Worm (Caenorhabditis elegans) whole organism, L4/young adult: ENCODE measurements around the gene nbs-1.
"Not testable (repeated sequence)": the region's sequence is repeated elsewhere in the genome, so short reads cannot be mapped to it uniquely, and the experiment has no call there.

Source experiments
- W03F9.2 ChIP-seq: fragments of 150-350 bp; optimal IDR thresholded peaks from 2 replicates; lab custom pipeline; 2014; ENCODE audit warnings: missing biosample characterization, missing genetic modification characterization
- dao-5 ChIP-seq: sonication (generic microtip); optimal IDR thresholded peaks from 2 replicates; lab custom pipeline; 2016; ENCODE audit warnings: missing genotype, missing genetic modification characterization, moderate library complexity, missing compliant biosample characterization
- him-1 ChIP-seq: sonication (generic microtip); optimal IDR thresholded peaks from 2 replicates; lab custom pipeline; 2016; ENCODE audit warnings: missing genotype, missing genetic modification reagents, missing genetic modification characterization, missing compliant biosample characterization

The nbs-1 gene

ce11 chrII:11096233-11096632 is at the start of gene nbs-1:
Gene nbs-1, minus strand, starts transcription at chrII:11096478.
- TF ChIP-seq him-1 (tag; lab: Kevin White, UChicago) (no peak), dao-5 (tag; lab: Kevin White, UChicago) (no peak), W03F9.2 (tag; lab: Kevin White, UChicago) (no peak)

DNA sequence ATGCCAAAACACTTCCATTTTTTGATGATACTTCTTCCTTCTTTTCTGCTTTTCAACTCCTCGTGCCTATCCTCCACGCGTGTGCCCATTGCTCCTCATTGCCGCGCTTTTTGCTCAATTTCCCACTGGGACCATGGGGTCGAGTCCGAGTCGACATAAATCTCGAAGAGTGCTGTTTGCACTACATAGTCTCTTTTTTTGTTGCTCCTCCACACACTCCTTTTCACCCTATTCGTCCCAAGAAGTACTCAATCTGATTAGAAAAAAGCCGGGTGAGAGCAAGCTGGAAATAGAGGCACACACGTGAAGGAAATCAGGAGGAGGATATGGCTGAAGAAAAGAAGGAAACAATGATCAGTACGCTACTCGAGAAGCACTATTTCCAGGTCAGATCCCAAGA is 46.3 kb upstream of the nbs-1 start, which contains the start of gene arrd-6:
Gene arrd-6, plus strand, starts transcription at position 169 of the 400 bp plus-strand sequence.
- TF ChIP-seq W03F9.2 (tag; lab: Kevin White, UChicago), result no peak
- TF ChIP-seq dao-5 (tag; lab: Kevin White, UChicago), result no peak
- TF ChIP-seq him-1 (tag; lab: Kevin White, UChicago), result no peak

DNA sequence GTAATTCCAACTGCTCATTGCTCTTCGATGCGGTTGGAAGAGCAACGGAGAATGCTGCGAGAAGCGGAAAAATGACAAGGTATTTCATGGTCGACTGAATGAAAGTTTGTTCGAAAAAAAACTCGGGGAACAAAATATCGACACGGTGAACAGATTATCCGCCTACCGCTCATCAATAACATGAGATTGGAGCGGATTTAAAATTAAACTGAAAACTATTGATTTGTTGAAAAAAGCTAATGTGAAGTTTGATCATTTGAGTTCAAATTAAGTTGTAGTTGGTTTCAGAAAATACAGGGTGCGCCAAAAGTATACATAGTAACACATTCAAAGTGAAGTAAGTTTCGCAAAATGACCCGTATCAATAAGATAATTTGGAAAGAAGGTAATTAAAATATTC is 43.9 kb upstream of the nbs-1 start, which contains the start of gene F40F8.4:
Gene F40F8.4, minus strand, starts transcription at position 101 of the 400 bp plus-strand sequence.
- TF ChIP-seq him-1 (tag; lab: Kevin White, UChicago) (no peak), W03F9.2 (tag; lab: Kevin White, UChicago) (no peak), dao-5 (tag; lab: Kevin White, UChicago) (no peak)

DNA sequence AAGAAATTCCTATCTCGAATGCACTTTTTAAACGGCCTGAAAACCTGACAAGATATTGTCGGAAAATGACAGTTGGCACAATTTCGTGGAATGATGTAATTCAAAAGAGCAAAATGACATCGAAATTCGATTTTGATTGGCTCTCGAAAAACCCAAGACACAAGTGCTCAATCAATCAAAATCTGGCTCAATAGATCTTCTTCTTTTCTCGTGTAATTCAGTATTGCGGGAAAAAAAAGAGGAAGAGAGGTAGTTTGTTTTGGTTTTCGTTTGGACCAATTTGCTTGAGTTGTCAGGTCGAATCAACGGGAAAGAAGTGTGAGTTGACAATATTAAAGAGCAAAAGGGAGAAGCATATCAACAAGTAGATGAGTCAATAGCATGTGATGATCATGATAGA is 39.5 kb upstream of the nbs-1 start:
- TF ChIP-seq W03F9.2 (tag; lab: Kevin White, UChicago) (no peak), him-1 (tag; lab: Kevin White, UChicago) (no peak), dao-5 (tag; lab: Kevin White, UChicago) (no peak)

DNA sequence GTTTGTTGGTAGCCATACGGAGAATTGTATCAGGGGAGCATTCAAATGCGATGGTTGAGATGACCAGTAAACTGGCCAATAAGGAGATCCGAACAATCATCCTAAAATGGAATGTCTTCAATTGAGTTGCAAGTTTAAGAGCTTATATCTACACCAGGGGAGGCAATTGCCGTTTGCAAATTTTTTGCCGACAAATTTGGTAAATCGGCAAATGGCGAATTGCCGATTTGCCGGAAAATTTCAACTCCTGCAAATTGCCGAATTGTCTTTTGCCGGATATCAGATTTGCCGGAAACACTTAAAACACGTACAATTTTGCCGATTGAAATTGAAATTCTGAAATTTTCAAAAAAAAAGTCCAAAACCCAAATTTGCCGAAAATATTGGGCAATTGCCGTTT is 38.5 kb upstream of the nbs-1 start, which contains the start of gene F40F8.5:
Gene F40F8.5, minus strand, starts transcription at position 101 of the 400 bp plus-strand sequence.
- TF ChIP-seq him-1 (tag; lab: Kevin White, UChicago) (no peak), W03F9.2 (tag; lab: Kevin White, UChicago) (no peak), dao-5 (tag; lab: Kevin White, UChicago) (no peak)

ce11 chrII:11132542-11132941 is 36.3 kb upstream of the nbs-1 start, which contains the start of gene F40F8.11:
Gene F40F8.11, minus strand, starts transcription at chrII:11132590.
- TF ChIP-seq dao-5 (tag; lab: Kevin White, UChicago) (no peak), him-1 (tag; lab: Kevin White, UChicago) (no peak), W03F9.2 (tag; lab: Kevin White, UChicago) (peak; percentile 4)

- no peak for TF ChIP-seq dao-5 (tag; lab: Kevin White, UChicago)
- TF ChIP-seq him-1 (tag; lab: Kevin White, UChicago), result no peak
- TF ChIP-seq W03F9.2 (tag; lab: Kevin White, UChicago), result no peak
Measured at ce11 chrII:11129517-11129916, 33.2 kb upstream of the nbs-1 start, which contains the start of gene F40F8.12. Gene F40F8.12, plus strand, starts transcription at chrII:11129817.

DNA sequence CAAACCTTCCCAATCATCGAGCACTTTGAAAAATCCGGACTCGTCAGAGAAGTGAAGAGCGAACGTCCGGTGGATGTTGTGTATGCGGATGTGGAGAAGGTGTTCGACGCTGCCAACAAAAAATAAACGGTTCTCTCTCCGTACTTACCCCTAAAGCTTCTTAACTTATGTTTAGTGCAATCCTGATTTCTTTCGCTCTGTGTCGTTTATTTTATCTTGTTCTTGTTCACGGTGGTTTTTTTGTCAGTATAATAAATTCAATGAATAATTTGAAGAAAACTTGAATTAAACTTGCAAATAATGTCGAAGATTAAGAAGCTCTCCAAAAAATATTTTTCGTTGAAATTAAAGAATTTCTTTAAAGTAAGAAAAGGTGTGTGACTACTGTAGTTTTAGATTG is 32.7 kb upstream of the nbs-1 start, which contains the start of gene F40F8.3:
Gene F40F8.3, plus strand, starts transcription at position 301 of the 400 bp plus-strand sequence.
- TF ChIP-seq dao-5 (tag; lab: Kevin White, UChicago), result no peak
- no peak for TF ChIP-seq W03F9.2 (tag; lab: Kevin White, UChicago)
- no peak for TF ChIP-seq him-1 (tag; lab: Kevin White, UChicago)

DNA sequence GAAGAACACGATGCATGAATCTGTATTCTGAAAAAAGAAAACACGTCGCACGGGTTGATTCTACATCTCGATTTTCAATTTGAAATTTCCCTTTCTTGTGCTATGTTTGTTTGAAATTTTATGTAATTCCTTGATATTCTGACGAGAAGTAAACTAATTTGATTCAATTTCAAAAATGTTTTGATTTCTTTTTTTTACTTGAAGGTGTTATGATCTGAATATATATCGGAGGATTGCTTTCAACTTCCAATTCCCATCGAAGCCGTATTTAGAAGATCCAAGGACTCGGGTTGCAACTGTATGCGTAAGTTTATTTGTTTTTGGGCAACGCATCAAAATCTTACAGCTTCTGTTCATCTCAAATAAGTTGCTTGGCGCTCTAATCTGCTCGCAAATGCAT is 31.1 kb upstream of the nbs-1 start, which contains the start of gene F40F8.1:
Gene F40F8.1, plus strand, starts transcription at position 301 of the 400 bp plus-strand sequence.
- no peak for TF ChIP-seq W03F9.2 (tag; lab: Kevin White, UChicago)
- no peak for TF ChIP-seq him-1 (tag; lab: Kevin White, UChicago)
- no peak for TF ChIP-seq dao-5 (tag; lab: Kevin White, UChicago)

DNA sequence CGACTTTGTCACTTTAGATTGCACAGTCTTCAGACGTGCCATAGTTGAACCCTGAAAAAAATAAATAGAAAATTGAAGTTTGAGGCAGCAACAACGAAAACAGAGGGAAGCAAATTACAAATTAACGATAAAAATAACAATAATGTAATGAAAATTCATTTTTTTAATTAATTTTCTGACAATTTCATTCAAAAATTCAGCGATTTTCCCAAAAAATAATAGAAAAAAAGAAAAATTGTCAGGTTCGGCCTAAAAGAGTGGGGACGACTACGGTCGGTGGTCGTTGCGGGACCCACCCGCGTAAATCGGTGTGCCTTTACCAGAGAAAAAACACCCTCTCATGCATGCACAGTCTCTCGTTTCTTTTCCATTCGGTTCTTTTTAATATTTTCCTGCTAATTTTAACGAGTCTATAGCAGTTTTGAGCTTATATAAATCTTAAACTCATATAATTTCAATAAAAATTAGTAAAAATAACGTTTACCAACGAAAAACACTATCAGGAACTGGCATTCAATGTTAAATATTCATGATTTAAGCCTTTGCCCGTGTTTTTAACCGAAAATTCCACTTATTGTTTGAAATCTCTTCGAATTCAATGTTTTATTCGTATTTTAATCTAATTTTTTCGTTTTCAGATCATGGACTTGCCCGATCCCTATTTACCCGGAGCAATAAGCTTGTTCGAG is 30.2 kb upstream of the nbs-1 start, which contains the start of the genes rps-9 and lsm-1:
Gene rps-9, minus strand, starts transcription at position 51 of the 689 bp plus-strand sequence.
Gene lsm-1, plus strand, starts transcription at position 639 of the 689 bp plus-strand sequence.
- TF ChIP-seq dao-5 (tag; lab: Kevin White, UChicago), result no peak
- peak; percentile 63 for TF ChIP-seq W03F9.2 (tag; lab: Kevin White, UChicago)
- TF ChIP-seq him-1 (tag; lab: Kevin White, UChicago), result no peak

DNA sequence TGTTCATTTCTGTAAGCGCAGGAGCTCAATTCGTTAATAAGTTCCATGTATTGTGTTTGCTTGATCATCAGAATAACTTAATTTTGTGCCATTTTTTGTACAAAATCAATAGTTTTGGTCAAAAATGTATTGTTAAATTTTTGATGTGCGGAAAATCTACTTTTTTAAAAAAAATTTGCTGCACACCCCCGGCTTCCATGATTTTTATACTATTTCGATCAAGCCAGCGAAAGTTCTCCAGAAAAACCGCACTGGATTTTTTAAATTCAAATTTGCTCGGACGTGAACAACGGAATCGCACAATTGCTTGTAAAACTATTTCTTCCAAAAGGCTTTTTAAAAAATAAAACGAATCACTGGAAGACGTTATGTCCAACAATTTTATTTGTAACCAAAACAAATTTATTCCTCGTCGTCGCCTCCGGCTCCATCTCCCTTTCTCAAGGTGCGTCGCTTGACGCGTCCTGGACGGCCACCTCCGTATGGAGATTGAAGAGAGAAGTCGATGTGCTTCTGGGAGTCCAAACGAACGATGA is 28.8 kb upstream of the nbs-1 start:
- no peak for TF ChIP-seq dao-5 (tag; lab: Kevin White, UChicago)
- TF ChIP-seq W03F9.2 (tag; lab: Kevin White, UChicago), result no peak
- TF ChIP-seq him-1 (tag; lab: Kevin White, UChicago), result no peak

DNA sequence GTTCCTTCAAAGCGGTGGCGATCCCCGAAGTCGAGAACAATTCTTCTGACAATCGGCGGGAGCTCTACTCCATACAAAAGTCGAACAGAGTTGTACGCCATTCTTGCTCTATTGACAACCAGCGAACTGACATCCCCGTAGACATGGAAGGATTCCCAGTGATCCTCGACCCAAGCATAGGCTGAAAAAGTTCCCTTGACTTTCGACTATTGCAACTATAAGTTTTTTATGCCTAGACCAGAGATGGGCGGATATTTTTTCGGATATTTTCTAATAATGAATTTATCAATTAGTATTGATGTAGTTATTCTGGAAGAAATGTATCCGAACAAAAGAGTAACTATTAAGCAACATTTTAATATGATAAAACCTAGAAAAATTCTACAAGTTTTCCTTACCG is 25.5 kb upstream of the nbs-1 start, which contains the start of gene W10C6.2:
Gene W10C6.2, minus strand, starts transcription at position 101 of the 400 bp plus-strand sequence.
- TF ChIP-seq him-1, dao-5, W03F9.2 (tag; lab: Kevin White, UChicago): not testable (repeated sequence)

DNA sequence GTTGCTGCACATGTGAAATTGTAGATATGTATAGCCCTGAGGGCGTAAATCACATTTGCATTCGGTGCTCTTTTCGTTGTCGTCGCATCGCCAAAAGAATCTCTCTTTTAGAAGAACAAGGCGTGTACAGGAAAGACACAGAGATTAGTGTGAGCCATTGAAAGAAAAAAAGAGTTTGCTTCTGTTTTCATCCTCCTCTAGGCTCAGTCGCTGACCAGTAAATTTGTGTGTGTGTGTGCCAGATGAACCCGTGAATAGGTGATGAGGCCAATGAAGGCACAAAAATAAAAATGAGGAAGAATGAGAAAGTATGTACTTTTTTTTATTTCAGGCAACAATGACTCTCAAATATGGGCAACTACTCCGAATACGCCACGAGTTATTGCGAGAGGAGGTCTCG is 16.1 kb upstream of the nbs-1 start, which contains the start of gene mat-2:
Gene mat-2, plus strand, starts transcription at position 301 of the 400 bp plus-strand sequence.
- TF ChIP-seq him-1 (tag; lab: Kevin White, UChicago) (no peak), dao-5 (tag; lab: Kevin White, UChicago) (no peak), W03F9.2 (tag; lab: Kevin White, UChicago) (no peak)
